Worm (Caenorhabditis elegans): ENCODE results near the gene sumv-1.

- no peak for TF ChIP-seq him-1 (tag; optimal IDR thresholded peaks at IDR 0.05)
- TF ChIP-seq W03F9.2 (tag; optimal IDR thresholded peaks at IDR 0.05), result no peak
These were observed 40.3 kb upstream of the sumv-1 start for ce11 chrIII:5294281-5294680.
